Worm (Caenorhabditis elegans): Measurements from ENCODE around the gene F02D10.3.
A peak's percentile ranks its signal among the peaks of the same experiment; 100 is the strongest.

The F02D10.3 gene

DNA sequence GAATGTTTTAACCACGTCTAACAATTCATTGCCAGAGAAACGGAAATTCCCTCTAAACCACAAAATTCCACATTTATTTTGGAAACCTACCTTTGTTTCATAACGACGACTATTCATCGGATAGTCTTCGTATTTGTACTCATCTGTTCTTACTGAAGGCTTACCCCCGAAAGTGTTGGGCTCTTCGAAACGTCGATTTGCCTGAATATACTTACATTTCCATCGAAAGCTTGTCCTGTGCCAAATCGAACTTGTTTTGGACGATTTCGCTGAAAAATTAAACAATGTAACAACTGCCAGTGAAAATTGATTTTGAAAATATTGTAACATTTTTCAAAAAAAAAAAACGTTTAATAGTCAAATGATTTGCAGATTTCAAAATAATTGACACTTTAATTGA is at the start of gene F02D10.3:
F02D10.3 (minus strand) TSS at position 101 of the 400 bp plus-strand sequence.
- TF ChIP-seq ztf-23 (GFP tag; IDR thresholded peaks at IDR 0.05) (no peak), klf-2 (GFP tag; conservative IDR thresholded peaks at IDR 0.05) (no peak), tab-1 (GFP tag; IDR thresholded peaks at IDR 0.05) (no peak), flt-1 (GFP tag; IDR thresholded peaks at IDR 0.05) (no peak), ref-1 (GFP tag; conservative IDR thresholded peaks at IDR 0.05) (no peak), ztf-29 (GFP tag; IDR thresholded peaks at IDR 0.05) (no peak)

DNA sequence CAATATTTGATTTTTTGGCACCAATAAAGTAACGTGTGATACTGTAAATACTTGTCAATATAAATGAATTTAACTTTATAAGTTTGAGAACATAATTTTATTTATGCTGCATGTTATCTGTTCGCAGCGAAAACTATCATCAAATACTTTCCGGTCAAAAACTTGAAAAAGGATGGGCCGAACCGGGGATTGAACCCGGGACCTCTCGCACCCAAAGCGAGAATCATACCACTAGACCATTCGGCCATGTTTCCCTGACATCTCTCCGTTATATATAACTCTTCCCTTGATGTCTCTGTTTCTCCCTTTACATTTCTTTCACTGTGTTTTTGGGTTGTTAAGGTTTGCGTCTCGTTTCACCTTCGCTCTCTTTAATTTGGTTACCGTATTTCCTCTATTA is 49.4 kb upstream of the F02D10.3 start:
- TF ChIP-seq ref-1 (GFP tag; conservative IDR thresholded peaks at IDR 0.05) (peak; percentile 67), flt-1 (GFP tag; IDR thresholded peaks at IDR 0.05) (peak; percentile 93), cog-1 (tag; optimal IDR thresholded peaks at IDR 0.05) (peak; percentile 70), med-1 (GFP tag; optimal IDR thresholded peaks at IDR 0.05; ENCODE audit: insufficient read depth) (peak; percentile 55), ztf-29 (GFP tag; IDR thresholded peaks at IDR 0.05) (peak; percentile 89), T22C8.4 (GFP tag; IDR thresholded peaks at IDR 0.05) (peak; percentile 89), klf-2 (GFP tag; conservative IDR thresholded peaks at IDR 0.05) (peak; percentile 77), tab-1 (GFP tag; IDR thresholded peaks at IDR 0.05) (peak; percentile 92), ztf-23 (GFP tag; IDR thresholded peaks at IDR 0.05) (peak; percentile 91)

DNA sequence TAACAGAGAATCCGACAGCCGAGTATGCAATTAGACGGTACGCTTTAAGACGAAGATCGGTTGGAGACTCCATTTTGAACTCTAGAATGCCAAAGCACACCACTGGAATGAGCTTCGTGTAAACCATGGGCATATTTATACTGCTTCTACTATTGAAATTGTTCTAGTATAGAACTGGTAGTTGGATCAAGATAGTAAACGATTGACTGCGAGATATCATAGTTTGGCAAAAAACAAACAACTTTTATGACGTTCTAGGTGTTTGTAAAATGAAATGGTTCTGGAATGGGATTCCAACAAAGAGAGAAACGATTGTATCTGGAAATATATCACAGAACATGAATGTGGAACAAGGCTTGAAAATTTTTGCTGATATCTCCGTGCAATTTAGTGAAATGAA is 48.6 kb upstream of the F02D10.3 start, which contains the start of gene col-185:
col-185 (minus strand) TSS at position 101 of the 400 bp plus-strand sequence.
- TF ChIP-seq tab-1 (GFP tag; IDR thresholded peaks at IDR 0.05): no peak
- no peak for TF ChIP-seq ref-1 (GFP tag; conservative IDR thresholded peaks at IDR 0.05)
- TF ChIP-seq med-1 (GFP tag; optimal IDR thresholded peaks at IDR 0.05; ENCODE audit: insufficient read depth): no peak
- no peak for TF ChIP-seq flt-1 (GFP tag; IDR thresholded peaks at IDR 0.05)
- no peak for TF ChIP-seq ztf-23 (GFP tag; IDR thresholded peaks at IDR 0.05)
- TF ChIP-seq cog-1 (tag; optimal IDR thresholded peaks at IDR 0.05): no peak
- TF ChIP-seq ztf-29 (GFP tag; IDR thresholded peaks at IDR 0.05): no peak
- no peak for TF ChIP-seq T22C8.4 (GFP tag; IDR thresholded peaks at IDR 0.05)
- no peak for TF ChIP-seq klf-2 (GFP tag; conservative IDR thresholded peaks at IDR 0.05)

DNA sequence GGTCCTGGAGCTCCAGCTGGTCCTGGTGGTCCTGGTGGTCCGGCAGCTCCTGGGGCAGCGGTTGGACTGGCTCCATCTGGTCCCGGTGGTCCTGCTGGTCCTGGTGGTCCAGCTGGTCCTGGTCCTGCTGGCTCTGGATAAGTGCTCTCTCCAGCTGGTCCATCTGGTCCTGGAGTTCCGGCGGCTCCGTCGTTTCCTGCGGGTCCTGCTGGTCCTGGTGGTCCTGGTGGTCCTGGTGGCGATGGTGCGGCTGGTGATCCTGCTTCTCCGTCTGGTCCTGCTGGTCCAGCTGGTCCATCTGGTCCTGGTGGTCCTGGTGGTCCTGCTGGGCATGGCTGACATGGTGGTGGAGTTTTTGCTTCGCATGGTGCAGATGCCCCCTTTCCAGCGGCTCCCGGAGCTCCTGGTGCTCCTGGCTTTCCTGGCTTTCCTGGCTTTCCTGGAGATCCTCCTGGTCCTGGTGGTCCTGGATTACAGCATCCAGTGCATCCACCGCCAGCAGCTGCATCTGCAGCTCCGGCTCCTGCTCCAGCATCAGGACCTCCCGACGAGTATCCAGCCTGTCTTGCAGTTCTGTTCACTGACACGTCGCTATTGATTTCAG is 47.9 kb upstream of the F02D10.3 start:
- TF ChIP-seq flt-1 (GFP tag; IDR thresholded peaks at IDR 0.05): no peak
- no peak for TF ChIP-seq ref-1 (GFP tag; conservative IDR thresholded peaks at IDR 0.05)

DNA sequence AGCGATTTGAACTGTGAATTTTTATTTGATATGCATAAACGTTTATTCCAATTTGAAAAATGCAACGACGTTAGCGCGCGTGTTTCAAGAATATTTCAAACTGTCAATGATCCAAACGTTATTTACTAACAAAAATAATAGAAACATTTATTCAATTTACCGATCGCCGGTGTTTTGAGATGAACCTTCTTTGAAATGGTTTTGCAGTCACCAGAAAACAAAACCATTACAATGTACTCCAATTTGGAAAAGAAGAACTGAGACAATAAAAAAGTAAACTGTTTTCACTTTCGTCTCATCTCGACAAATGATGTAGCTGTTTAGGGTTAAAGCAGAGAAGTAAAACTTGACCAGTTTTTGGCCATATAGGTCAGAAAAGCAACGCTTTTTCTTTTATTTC is 44.8 kb upstream of the F02D10.3 start, which contains the start of gene H06A10.1:
H06A10.1 (plus strand) TSS at position 301 of the 400 bp plus-strand sequence.
- TF ChIP-seq T22C8.4 (GFP tag; IDR thresholded peaks at IDR 0.05) (no peak), flt-1 (GFP tag; IDR thresholded peaks at IDR 0.05) (no peak), ztf-23 (GFP tag; IDR thresholded peaks at IDR 0.05) (no peak), tab-1 (GFP tag; IDR thresholded peaks at IDR 0.05) (no peak), ref-1 (GFP tag; conservative IDR thresholded peaks at IDR 0.05) (no peak), cog-1 (tag; optimal IDR thresholded peaks at IDR 0.05) (no peak), med-1 (GFP tag; optimal IDR thresholded peaks at IDR 0.05; ENCODE audit: insufficient read depth) (no peak), ztf-29 (GFP tag; IDR thresholded peaks at IDR 0.05) (no peak), klf-2 (GFP tag; conservative IDR thresholded peaks at IDR 0.05) (no peak)

DNA sequence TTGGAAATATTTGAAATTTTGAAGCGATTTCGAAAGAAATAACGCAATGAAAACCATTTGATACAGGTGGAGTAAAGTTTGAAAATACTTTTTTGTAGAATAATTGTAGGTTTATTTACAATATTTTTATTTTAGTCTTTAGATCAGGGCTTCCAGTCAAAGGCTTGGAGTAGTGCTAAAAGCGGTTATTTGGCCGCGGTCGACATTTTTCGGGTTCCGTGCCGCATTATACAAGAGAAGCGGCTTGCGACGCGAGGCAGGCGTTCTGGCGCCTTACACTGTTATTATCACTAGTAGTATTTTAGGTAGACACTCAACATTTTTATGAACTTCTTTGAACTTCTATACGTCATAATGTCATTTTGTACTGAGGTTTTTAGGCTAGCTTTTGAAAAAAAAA is 44.1 kb upstream of the F02D10.3 start:
- TF ChIP-seq ztf-29 (GFP tag; IDR thresholded peaks at IDR 0.05) (no peak), klf-2 (GFP tag; conservative IDR thresholded peaks at IDR 0.05) (no peak), T22C8.4 (GFP tag; IDR thresholded peaks at IDR 0.05) (no peak), tab-1 (GFP tag; IDR thresholded peaks at IDR 0.05) (no peak), cog-1 (tag; optimal IDR thresholded peaks at IDR 0.05) (no peak), med-1 (GFP tag; optimal IDR thresholded peaks at IDR 0.05; ENCODE audit: insufficient read depth) (no peak), flt-1 (GFP tag; IDR thresholded peaks at IDR 0.05) (no peak), ref-1 (GFP tag; conservative IDR thresholded peaks at IDR 0.05) (no peak), ztf-23 (GFP tag; IDR thresholded peaks at IDR 0.05) (no peak)

DNA sequence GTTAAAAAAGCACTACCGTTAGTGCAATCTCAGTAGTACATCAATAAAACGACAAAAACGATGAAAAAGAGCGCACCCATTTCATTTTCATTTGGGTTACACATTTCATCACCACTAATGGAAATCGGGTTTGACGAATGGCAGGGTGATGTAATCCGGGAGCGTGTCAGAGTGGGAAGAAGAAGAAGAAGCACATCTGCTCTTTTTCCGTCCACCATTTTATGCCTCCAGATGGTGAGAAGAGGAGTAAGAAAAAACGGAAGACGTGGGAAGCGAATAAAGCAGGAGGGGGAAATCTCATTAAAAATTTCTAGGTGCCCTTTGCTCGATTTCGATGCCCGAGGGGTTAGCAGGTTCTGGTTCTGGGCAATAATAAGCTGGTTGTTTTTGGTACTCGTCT is 43.6 kb upstream of the F02D10.3 start:
- TF ChIP-seq flt-1 (GFP tag; IDR thresholded peaks at IDR 0.05) (no peak), ref-1 (GFP tag; conservative IDR thresholded peaks at IDR 0.05) (no peak), med-1 (GFP tag; optimal IDR thresholded peaks at IDR 0.05; ENCODE audit: insufficient read depth) (no peak), T22C8.4 (GFP tag; IDR thresholded peaks at IDR 0.05) (no peak), ztf-23 (GFP tag; IDR thresholded peaks at IDR 0.05) (no peak), tab-1 (GFP tag; IDR thresholded peaks at IDR 0.05) (no peak), klf-2 (GFP tag; conservative IDR thresholded peaks at IDR 0.05) (no peak), ztf-29 (GFP tag; IDR thresholded peaks at IDR 0.05) (no peak), cog-1 (tag; optimal IDR thresholded peaks at IDR 0.05) (no peak)

DNA sequence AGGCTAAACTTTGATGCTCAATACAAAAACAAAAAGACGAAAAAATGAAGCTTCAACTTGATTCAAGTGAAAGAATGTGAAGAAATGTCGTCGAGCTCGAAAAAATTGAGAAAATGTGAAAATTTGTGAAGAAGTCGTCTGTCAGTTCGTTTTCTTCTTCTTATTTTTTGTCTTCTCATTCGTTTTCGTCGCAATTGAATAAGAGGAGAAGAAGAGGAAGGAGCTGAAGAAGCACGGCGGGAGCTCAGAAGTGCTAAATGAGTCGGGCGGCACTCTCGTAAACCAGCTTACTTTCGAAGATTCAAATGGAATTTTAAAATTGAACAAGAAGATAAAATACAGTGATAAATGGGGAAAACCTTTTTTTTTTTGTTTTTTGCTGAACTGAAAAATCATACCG is 42.8 kb upstream of the F02D10.3 start:
- TF ChIP-seq klf-2 (GFP tag; conservative IDR thresholded peaks at IDR 0.05) (no peak), tab-1 (GFP tag; IDR thresholded peaks at IDR 0.05) (no peak), cog-1 (tag; optimal IDR thresholded peaks at IDR 0.05) (no peak), ref-1 (GFP tag; conservative IDR thresholded peaks at IDR 0.05) (no peak)

DNA sequence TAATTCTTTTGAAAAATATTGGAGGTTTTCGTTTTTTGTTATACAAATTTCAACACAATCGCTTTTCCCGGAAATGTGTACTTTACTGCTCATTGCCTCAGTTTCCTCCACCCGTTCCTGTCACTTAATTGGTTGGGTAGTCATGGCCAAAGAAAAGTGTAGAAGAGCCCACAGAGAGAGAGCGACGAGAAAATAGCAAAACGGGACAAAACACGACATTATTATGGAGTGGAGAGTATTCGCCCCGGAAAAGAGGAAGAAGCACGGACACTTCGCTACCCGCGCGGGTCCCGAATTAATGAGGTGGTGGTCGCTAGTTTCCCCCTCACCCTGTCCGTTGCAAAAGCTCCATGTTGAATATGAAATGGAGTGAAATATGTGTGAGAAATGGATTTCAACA is 41.4 kb upstream of the F02D10.3 start:
- TF ChIP-seq ztf-29 (GFP tag; IDR thresholded peaks at IDR 0.05) (no peak), T22C8.4 (GFP tag; IDR thresholded peaks at IDR 0.05) (no peak), ztf-23 (GFP tag; IDR thresholded peaks at IDR 0.05) (no peak), tab-1 (GFP tag; IDR thresholded peaks at IDR 0.05) (no peak), ref-1 (GFP tag; conservative IDR thresholded peaks at IDR 0.05) (no peak), flt-1 (GFP tag; IDR thresholded peaks at IDR 0.05) (peak; percentile 19; the same call in 1 of the 2 replicates)

DNA sequence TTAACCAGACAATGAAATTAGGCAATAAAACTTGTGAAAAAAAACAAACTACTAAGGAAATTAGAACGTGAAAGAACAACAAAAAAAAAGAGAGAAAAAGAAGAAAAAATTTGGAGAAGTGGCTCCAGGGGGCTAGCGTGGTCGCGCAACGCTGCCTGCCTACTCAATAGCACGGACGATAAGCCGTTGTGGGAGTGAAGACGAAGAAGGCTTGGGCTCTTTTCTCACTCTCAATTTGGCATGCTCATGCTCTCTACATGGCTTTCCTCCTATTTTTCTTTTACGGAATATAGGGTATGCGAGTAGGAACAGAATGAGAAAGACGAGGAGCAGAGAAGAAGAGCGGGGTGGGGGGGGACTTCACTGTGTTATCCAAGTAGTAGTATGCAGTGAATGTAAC is 39.9 kb upstream of the F02D10.3 start:
- TF ChIP-seq ztf-23 (GFP tag; IDR thresholded peaks at IDR 0.05): peak; percentile 34; the same call in 1 of the 2 replicates
- TF ChIP-seq cog-1 (tag; optimal IDR thresholded peaks at IDR 0.05): peak; percentile 17
- TF ChIP-seq ref-1 (GFP tag; conservative IDR thresholded peaks at IDR 0.05): no peak

Data from whole organism, midembryonic.